Worm (Caenorhabditis elegans): ENCODE data around the gene Y53F4B.62.

Y53F4B.62 gene

DNA sequence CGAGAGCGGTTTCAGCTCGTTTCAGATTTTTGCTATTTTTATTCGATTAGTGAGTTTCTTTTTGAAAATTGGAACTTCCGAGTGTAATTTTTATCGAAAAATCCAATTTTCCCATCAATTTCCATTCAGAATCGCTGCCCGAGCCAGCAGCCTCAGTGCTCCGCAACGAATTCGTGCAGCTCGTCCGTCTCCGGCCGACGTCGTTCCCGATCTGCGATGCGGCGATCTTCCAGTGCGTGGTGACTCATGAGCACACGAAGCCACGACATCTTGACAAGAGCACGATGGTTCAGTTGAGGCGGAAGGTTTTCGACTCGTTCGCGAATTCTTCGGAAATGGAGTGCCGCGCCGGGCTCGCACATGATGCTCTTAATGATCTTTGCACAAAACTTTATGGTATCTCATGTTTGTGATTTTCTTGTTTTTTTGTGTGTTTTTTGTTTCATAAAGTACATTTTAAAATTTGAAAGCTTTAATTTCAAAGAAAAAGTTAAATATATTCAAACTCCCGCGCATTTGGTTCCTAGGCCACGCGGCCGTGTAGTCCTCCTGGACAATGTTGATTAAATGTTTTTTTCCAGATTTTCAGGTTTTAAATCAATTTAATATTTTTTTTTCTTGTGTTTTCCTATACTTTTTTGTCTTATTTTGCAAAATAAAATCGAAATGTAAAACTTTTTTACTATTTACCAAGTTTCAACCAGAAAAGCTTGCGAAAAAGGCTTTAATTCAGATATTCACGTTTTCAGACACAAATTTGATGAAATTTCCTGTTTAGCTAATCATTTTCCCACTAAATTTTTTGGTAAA is 41.1 kb downstream of the Y53F4B.62 start (continued):
- TF ChIP-seq akir-1 (GFP tag; optimal IDR thresholded peaks at IDR 0.05) (no peak), aptf-3 (GFP tag; IDR thresholded peaks at IDR 0.05) (no peak), hlh-12 (tag; optimal IDR thresholded peaks at IDR 0.05) (no peak), F55B11.4 (tag; optimal IDR thresholded peaks at IDR 0.05; ENCODE audit: borderline replicate concordance, insufficient read depth) (no peak), mxl-1 (tag; optimal IDR thresholded peaks at IDR 0.05) (no peak), rcor-1 (GFP tag; IDR thresholded peaks at IDR 0.05) (peak; percentile 58), tbx-9 (tag; optimal IDR thresholded peaks at IDR 0.05; ENCODE audit: borderline replicate concordance) (no peak), madf-8 (GFP tag; conservative IDR thresholded peaks at IDR 0.05) (0 out of 2 replicates have a peak, but pooled peaks have one; percentile 9), C06A6.2 (GFP tag; conservative IDR thresholded peaks at IDR 0.05) (no peak), lir-1 (GFP tag; conservative IDR thresholded peaks at IDR 0.05) (no peak), bed-1 (GFP tag; IDR thresholded peaks at IDR 0.05) (no peak), ztf-18 (tag; optimal IDR thresholded peaks at IDR 0.05) (no peak), aptf-2 (GFP tag; conservative IDR thresholded peaks at IDR 0.05) (no peak), lin-26 (GFP tag; IDR thresholded peaks at IDR 0.05) (no peak), lin-54 (GFP tag; optimal IDR thresholded peaks at IDR 0.05) (peak; percentile 97), dpl-1 (GFP tag; optimal IDR thresholded peaks at IDR 0.05) (peak; percentile 67), lin-35 (GFP tag; optimal IDR thresholded peaks at IDR 0.05) (peak in 1 of 3 experiments; percentile 77), nfya-1 (tag; optimal IDR thresholded peaks at IDR 0.05; ENCODE audit: borderline replicate concordance, insufficient read depth) (no peak), snpc-4 (GFP tag; optimal IDR thresholded peaks at IDR 0.05) (no peak), snpc-4 (tag; optimal IDR thresholded peaks at IDR 0.05) (peak in 2 of 4 experiments; percentile 17 to 28), egl-44 (GFP tag; IDR thresholded peaks at IDR 0.05) (no peak), nfya-2 (GFP tag; IDR thresholded peaks at IDR 0.05) (no peak), hmg-1.2 (GFP tag; IDR thresholded peaks at IDR 0.05) (no peak), somi-1 (GFP tag; optimal IDR thresholded peaks at IDR 0.05) (no peak), egl-18 (GFP tag; IDR thresholded peaks at IDR 0.05) (no peak), F10E7.11 (tag; optimal IDR thresholded peaks at IDR 0.05) (no peak), B0019.2 (GFP tag; conservative IDR thresholded peaks at IDR 0.05) (no peak), ekl-4 (GFP tag; IDR thresholded peaks at IDR 0.05) (no peak), fkh-3 (tag; optimal IDR thresholded peaks at IDR 0.05) (no peak), ccch-3 (GFP tag; optimal IDR thresholded peaks at IDR 0.05) (no peak), nhr-27 (tag; optimal IDR thresholded peaks at IDR 0.05) (no peak), unc-130 (GFP tag; optimal IDR thresholded peaks at IDR 0.05) (peak; percentile 61), ceh-27 (GFP tag; optimal IDR thresholded peaks at IDR 0.05) (peak; percentile 47), ceh-40 (GFP tag; IDR thresholded peaks at IDR 0.05) (0 out of 2 replicates have a peak, but pooled peaks have one; percentile 21), repo-1 (tag; optimal IDR thresholded peaks at IDR 0.05) (no peak), nhr-80 (tag; optimal IDR thresholded peaks at IDR 0.05) (no peak), mcd-1 (GFP tag; IDR thresholded peaks at IDR 0.05) (peak; percentile 45; the same call in 1 of the 2 replicates), bed-2 (GFP tag; IDR thresholded peaks at IDR 0.05) (no peak), ceh-79 (tag; optimal IDR thresholded peaks at IDR 0.05) (no peak), madf-10 (tag; optimal IDR thresholded peaks at IDR 0.05) (no peak), F33H1.4 (GFP tag; IDR thresholded peaks at IDR 0.05) (peak; percentile 32)

Measured in whole organism, young adult.